Fruit fly (Drosophila melanogaster): Measurements from ENCODE around the gene Pdha.
A peak's percentile ranks its signal among the peaks of the same experiment; 100 is the strongest.

The Pdha gene

DNA sequence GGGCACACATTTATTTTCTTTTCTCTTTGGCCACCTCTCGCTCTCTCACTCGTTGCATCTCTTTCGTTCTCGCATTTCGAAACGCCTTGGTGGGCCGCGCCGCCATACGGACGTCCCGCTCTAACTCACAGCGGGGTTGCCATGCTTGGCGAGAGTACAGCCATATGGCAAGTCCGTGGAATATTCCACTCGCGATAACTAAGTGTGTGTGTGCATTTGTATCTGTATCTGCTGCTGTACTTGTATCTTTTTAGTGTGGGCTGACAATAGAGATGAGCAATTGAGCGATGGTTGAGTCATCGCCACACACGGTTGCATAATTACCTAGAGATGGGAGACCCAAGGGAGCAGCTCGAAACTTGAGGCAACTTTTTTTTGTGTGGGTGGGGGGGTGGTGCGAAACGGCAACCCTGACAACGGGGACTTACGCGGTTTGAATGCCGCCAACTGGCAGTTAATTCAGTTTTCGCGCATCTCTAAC is 17.6 kb upstream of the Pdha start (continued):
- TF ChIP-seq Dref (GFP tag; IDR thresholded peaks at IDR 0.05) (peak; percentile 62), CG10462 (GFP tag; optimal IDR thresholded peaks at IDR 0.05) (peak; percentile 60), Lhr (GFP tag; optimal IDR thresholded peaks at IDR 0.05) (peak; percentile 76), ap (GFP tag; IDR thresholded peaks at IDR 0.05) (peak; percentile 78), Bgb (GFP tag; IDR thresholded peaks at IDR 0.05; ENCODE audit: partially characterized antibody) (peak; percentile 90), Kr (GFP tag; optimal IDR thresholded peaks at IDR 0.05) (no peak), Adf1 (GFP tag; IDR thresholded peaks at IDR 0.05) (peak; percentile 65), CG10321 (GFP tag; IDR thresholded peaks at IDR 0.05) (peak; percentile 98), dysf (GFP tag; IDR thresholded peaks at IDR 0.05) (peak; percentile 91), seq (GFP tag; IDR thresholded peaks at IDR 0.05) (peak; percentile 85), CG10543 (GFP tag; optimal IDR thresholded peaks at IDR 0.05) (peak; percentile 91), CG7987 (GFP tag; optimal IDR thresholded peaks at IDR 0.05) (peak; percentile 82), so (GFP tag; IDR thresholded peaks at IDR 0.05) (peak; percentile 84; the same call in 2 of the 3 replicates), dm (GFP tag; optimal IDR thresholded peaks at IDR 0.05) (peak; percentile 83), Dfd (GFP tag; optimal IDR thresholded peaks at IDR 0.05) (no peak), Hr3 (GFP tag; optimal IDR thresholded peaks at IDR 0.05) (peak; percentile 71), Aef1 (GFP tag; IDR thresholded peaks at IDR 0.05) (peak; percentile 88), Spps (tag; optimal IDR thresholded peaks at IDR 0.05) (peak; percentile 11), CG11093 (GFP tag; IDR thresholded peaks at IDR 0.05) (peak; percentile 75; the same call in 2 of the 3 replicates), CG12219 (GFP tag; optimal IDR thresholded peaks at IDR 0.05) (peak; percentile 75), Sry-δ (GFP tag; optimal IDR thresholded peaks at IDR 0.05) (peak; percentile 99), CG12104 (GFP tag; optimal IDR thresholded peaks at IDR 0.05) (peak; percentile 70), ttk (GFP tag; IDR thresholded peaks at IDR 0.05) (peak; percentile 82), dati (GFP tag; IDR thresholded peaks at IDR 0.05) (peak; percentile 56; the same call in 1 of the 2 replicates), ci (GFP tag; IDR thresholded peaks at IDR 0.05) (peak; percentile 88), bsh (GFP tag; optimal IDR thresholded peaks at IDR 0.05) (peak in 1 of 2 experiments; percentile 62), hkb (optimal IDR thresholded peaks at IDR 0.05) (peak; percentile 5), hkb (GFP tag; IDR thresholded peaks at IDR 0.05) (peak; percentile 88), chif (GFP tag; optimal IDR thresholded peaks at IDR 0.05) (peak; percentile 67 to 82), CG8924 (tag; optimal IDR thresholded peaks at IDR 0.05) (peak; percentile 80), yki (optimal IDR thresholded peaks at IDR 0.05) (no peak), bbx (GFP tag; IDR thresholded peaks at IDR 0.05; ENCODE audit: partially characterized antibody) (peak; percentile 82), CG15601 (tag; optimal IDR thresholded peaks at IDR 0.05) (peak; percentile 52), CG17361 (GFP tag; IDR thresholded peaks at IDR 0.05) (peak; percentile 74), Optix (GFP tag; IDR thresholded peaks at IDR 0.05) (peak; percentile 89), CHES-1-like (GFP tag; optimal IDR thresholded peaks at IDR 0.05) (peak; percentile 91), corto (GFP tag; optimal IDR thresholded peaks at IDR 0.05) (no peak), CG32772 (GFP tag; IDR thresholded peaks at IDR 0.05) (peak; percentile 89), HLH3B (GFP tag; IDR thresholded peaks at IDR 0.05) (peak; percentile 88), Hmr (GFP tag; optimal IDR thresholded peaks at IDR 0.05) (peak; percentile 91), CG32767 (GFP tag; IDR thresholded peaks at IDR 0.05) (peak; percentile 92), CG3995 (GFP tag; optimal IDR thresholded peaks at IDR 0.05) (peak; percentile 61), CG1233 (GFP tag; optimal IDR thresholded peaks at IDR 0.05) (peak; percentile 73), CG14710 (tag; optimal IDR thresholded peaks at IDR 0.05) (peak; percentile 95), CG13424 (tag; optimal IDR thresholded peaks at IDR 0.05) (peak; percentile 84), gro (GFP tag; optimal IDR thresholded peaks at IDR 0.05) (peak; percentile 89), CG31388 (GFP tag; optimal IDR thresholded peaks at IDR 0.05) (peak; percentile 17), Blimp-1 (GFP tag; optimal IDR thresholded peaks at IDR 0.05) (peak; percentile 50), Taf1 (GFP tag; IDR thresholded peaks at IDR 0.05) (peak; percentile 77), CG31365 (tag; optimal IDR thresholded peaks at IDR 0.05) (peak; percentile 10), sc (optimal IDR thresholded peaks at IDR 0.05) (no peak), sc (GFP tag; optimal IDR thresholded peaks at IDR 0.05) (peak; percentile 2)
